Worm (Caenorhabditis elegans): ENCODE results near the gene skpt-1.

The skpt-1 gene

ce11 chrIII:5407060-5407459 lies 41.1 kb downstream of the skpt-1 start:
- TF ChIP-seq dpl-1 (GFP tag; optimal IDR thresholded peaks at IDR 0.05) = no peak
- TF ChIP-seq rnt-1 (tag; optimal IDR thresholded peaks at IDR 0.05) = no peak
- TF ChIP-seq snpc-4 (tag; optimal IDR thresholded peaks at IDR 0.05) = no peak
- TF ChIP-seq dsc-1 (tag; optimal IDR thresholded peaks at IDR 0.05) = peak; percentile 82
- no peak for TF ChIP-seq elt-2 (tag; optimal IDR thresholded peaks at IDR 0.05)
- no peak for TF ChIP-seq xbp-1 (tag; optimal IDR thresholded peaks at IDR 0.05)

ce11 chrIII:5406314-5406713 lies 41.9 kb downstream of the skpt-1 start:
- TF ChIP-seq sup-37 (GFP tag; optimal IDR thresholded peaks at IDR 0.05) = no peak
- TF ChIP-seq egl-27 (tag; optimal IDR thresholded peaks at IDR 0.05) = no peak
- no peak for TF ChIP-seq ceh-90 (tag; optimal IDR thresholded peaks at IDR 0.05)
- TF ChIP-seq unc-62 (GFP tag; optimal IDR thresholded peaks at IDR 0.05) = no peak
- TF ChIP-seq nhr-76 (tag; optimal IDR thresholded peaks at IDR 0.05) = no peak
- TF ChIP-seq skn-1 (tag; optimal IDR thresholded peaks at IDR 0.05) = no peak
- TF ChIP-seq nhr-47 (tag; optimal IDR thresholded peaks at IDR 0.05) = no peak
- TF ChIP-seq nhr-12 (tag; optimal IDR thresholded peaks at IDR 0.05) = no peak
- no peak for TF ChIP-seq lir-3 (tag; optimal IDR thresholded peaks at IDR 0.05; ENCODE audit: poor library complexity)
- TF ChIP-seq elt-3 (tag; optimal IDR thresholded peaks at IDR 0.05) = no peak

ce11 chrIII:5405628-5406084 lies 42.5 kb downstream of the skpt-1 start, which contains the start of the genes W03A5.2 and Y32H12A.8:
Gene W03A5.2, plus strand, starts transcription at chrIII:5406034.
Gene Y32H12A.8, minus strand, starts transcription at chrIII:5406037.
- no peak for TF ChIP-seq nhr-11 (tag; optimal IDR thresholded peaks at IDR 0.05)
- no peak for TF ChIP-seq C34B4.2 (tag; optimal IDR thresholded peaks at IDR 0.05)
- TF ChIP-seq lin-14 (GFP tag; optimal IDR thresholded peaks at IDR 0.05) = no peak
- peak; percentile 41 for TF ChIP-seq nhr-85 (tag)
- peak; percentile 28 for TF ChIP-seq skn-1 (tag; optimal IDR thresholded peaks at IDR 0.05)
- peak; percentile 9 to 79 for TF ChIP-seq lsy-2 (tag; optimal IDR thresholded peaks at IDR 0.05)
- TF ChIP-seq elt-3 (tag; optimal IDR thresholded peaks at IDR 0.05) = peak in 1 of 6 experiments; percentile 15
- TF ChIP-seq unc-30 (tag; optimal IDR thresholded peaks at IDR 0.05) = no peak
- TF ChIP-seq ets-5 (GFP tag; IDR thresholded peaks at IDR 0.05) = no peak
- no peak for TF ChIP-seq unc-86 (tag; optimal IDR thresholded peaks at IDR 0.05)
- peak; percentile 55 for TF ChIP-seq lin-15B (tag; optimal IDR thresholded peaks at IDR 0.05)
- TF ChIP-seq lin-35 (GFP tag; optimal IDR thresholded peaks at IDR 0.05) = peak; percentile 72 to 95
- no peak for TF ChIP-seq ceh-90 (tag; optimal IDR thresholded peaks at IDR 0.05)
- peak in 1 of 2 experiments; percentile 41 for TF ChIP-seq mdl-1 (tag; optimal IDR thresholded peaks at IDR 0.05)
- TF ChIP-seq vab-15 (tag; optimal IDR thresholded peaks at IDR 0.05) = no peak
- TF ChIP-seq xbp-1 (tag; optimal IDR thresholded peaks at IDR 0.05) = no peak
- no peak for TF ChIP-seq egl-13 (tag; optimal IDR thresholded peaks at IDR 0.05)
- TF ChIP-seq tlp-1 (tag; optimal IDR thresholded peaks at IDR 0.05) = no peak
- peak; percentile 34 for TF ChIP-seq blmp-1 (tag; optimal IDR thresholded peaks at IDR 0.05)
- no peak for TF ChIP-seq pqm-1 (tag; optimal IDR thresholded peaks at IDR 0.05)
- no peak for TF ChIP-seq nhr-28 (tag; optimal IDR thresholded peaks at IDR 0.05)
- TF ChIP-seq C16A3.4 (tag; optimal IDR thresholded peaks at IDR 0.05) = peak; percentile 31
- no peak for TF ChIP-seq grh-1 (GFP tag; IDR thresholded peaks at IDR 0.05)
- no peak for TF ChIP-seq alr-1 (tag; optimal IDR thresholded peaks at IDR 0.05; ENCODE audit: borderline replicate concordance)
- no peak for TF ChIP-seq ces-1 (GFP tag; optimal IDR thresholded peaks at IDR 0.05)
- TF ChIP-seq efl-1 (optimal IDR thresholded peaks at IDR 0.05) = peak; percentile 46 to 88
- peak; percentile 86 to 98 for TF ChIP-seq efl-1 (GFP tag; optimal IDR thresholded peaks at IDR 0.05 in 1 of 2)
- no peak for TF ChIP-seq nhr-19 (GFP tag; conservative IDR thresholded peaks at IDR 0.05)
- TF ChIP-seq ceh-63 (GFP tag; optimal IDR thresholded peaks at IDR 0.05) = no peak
- peak; percentile 28 for TF ChIP-seq rnt-1 (tag; optimal IDR thresholded peaks at IDR 0.05)
- no peak for TF ChIP-seq fkh-4 (tag; optimal IDR thresholded peaks at IDR 0.05; ENCODE audit: borderline replicate concordance)
- TF ChIP-seq isw-1 (GFP tag; IDR thresholded peaks at IDR 0.05) = peak; percentile 6; the same call in 1 of the 2 replicates
- no peak for TF ChIP-seq hlh-17 (GFP tag; optimal IDR thresholded peaks at IDR 0.05; ENCODE audit: borderline replicate concordance)
- peak; percentile 11 for TF ChIP-seq mep-1 (tag; optimal IDR thresholded peaks at IDR 0.05)
- no peak for TF ChIP-seq nhr-77 (tag; optimal IDR thresholded peaks at IDR 0.05)
- peak; percentile 76 to 88 (median 82) for TF ChIP-seq dpl-1 (GFP tag; optimal IDR thresholded peaks at IDR 0.05)
